Worm (Caenorhabditis elegans) whole organism, young adult: ENCODE data around the gene sdz-18.
"Not testable (repeated sequence)": the region's sequence is repeated elsewhere in the genome, so short reads cannot be mapped to it uniquely, and the experiment has no call there.

Experiments
- F57A8.1 ChIP-seq: fragments of 200-800 bp; sonication (Bioruptor generic); optimal IDR thresholded peaks from 2 replicates; lab custom pipeline; 2018; ENCODE audit warnings: mild to moderate bottlenecking, missing genetic modification characterization, moderate library complexity, missing compliant biosample characterization
- Y67H2A.10 ChIP-seq: fragments of 200-800 bp; sonication (Bioruptor generic); conservative IDR thresholded peaks from 2 replicates; pipeline ENCODE4 v1.3.6; 2022; ENCODE audit warnings: missing genetic modification reagents, missing genetic modification characterization, missing compliant biosample characterization
- nfya-1 ChIP-seq: sonication (generic microtip); optimal IDR thresholded peaks from 2 replicates; lab custom pipeline; 2017; ENCODE audit warnings: antibody characterized with exemption, missing compliant biosample characterization, missing genetic modification characterization, borderline replicate concordance; ENCODE audit not compliant: insufficient read depth
- sea-2 ChIP-seq: fragments of 200-800 bp; sonication (Bioruptor generic); IDR thresholded peaks from 2 replicates; pipeline ENCODE4 v1.3.6; 2022; ENCODE audit warnings: missing genetic modification characterization, missing compliant biosample characterization
- xnd-1 ChIP-seq: sonication (generic microtip); optimal IDR thresholded peaks from 2 replicates; lab custom pipeline; 2016; ENCODE audit warnings: missing genotype, missing genetic modification reagents, missing genetic modification characterization, missing compliant biosample characterization
- ztf-18 ChIP-seq: sonication (generic microtip); optimal IDR thresholded peaks from 2 replicates; lab custom pipeline; 2016; ENCODE audit warnings: missing genotype, mild to moderate bottlenecking, missing genetic modification characterization, missing compliant biosample characterization
- ztf-6 ChIP-seq: fragments of 200-800 bp; sonication (Bioruptor generic); IDR thresholded peaks from 2 replicates; pipeline ENCODE4 v1.3.6; 2022; ENCODE audit warnings: missing genetic modification reagents, missing genetic modification characterization, missing compliant biosample characterization

ce11 chrII:1659729-1660128 is 46.6 kb downstream of the sdz-18 start:
- TF ChIP-seq nfya-1; F57A8.1; ztf-18 (tag; lab: Kevin White, UChicago); sea-2 (GFP tag; lab: Robert Waterston, UW); ztf-6 (GFP tag; lab: Robert Waterston, UW); xnd-1 (tag; lab: Kevin White, UChicago); Y67H2A.10: not testable (repeated sequence)
